Fruit fly (Drosophila melanogaster) whole organism, wandering third instar larva: ENCODE results near the gene Cdc6.

ENCODE experiments used
- Abd-B ChIP-seq: fragments of >200 bp; optimal IDR thresholded peaks from 2 replicates; lab custom pipeline; 2017; ENCODE audit warnings: missing biosample characterization, missing genetic modification characterization
- CG32264 ChIP-seq: fragments of 200-800 bp; sonication (Bioruptor generic); optimal IDR thresholded peaks from 2 replicates; lab custom pipeline; 2016; ENCODE audit warnings: missing biosample characterization, missing genetic modification characterization
- CG9705 ChIP-seq: fragments of 200-800 bp; sonication (Bioruptor generic); optimal IDR thresholded peaks from 2 replicates; lab custom pipeline; 2018; ENCODE audit warnings: missing biosample characterization, mild to moderate bottlenecking, missing genetic modification characterization
- Dfd ChIP-seq: fragments of >200 bp; optimal IDR thresholded peaks from 2 replicates; lab custom pipeline; 2017; ENCODE audit warnings: missing biosample characterization, missing genetic modification characterization
- Dif ChIP-seq: fragments of 200-275, 200-300 bp; sonication (Bioruptor generic); optimal IDR thresholded peaks from 2 replicates; lab custom pipeline; 2018; ENCODE audit warnings: missing biosample characterization, missing genetic modification characterization; ENCODE audit not compliant: partially characterized antibody
- GATAd ChIP-seq: sonication (Bioruptor generic); optimal IDR thresholded peaks from 2 replicates; lab custom pipeline; 2016; ENCODE audit warnings: missing biosample characterization, missing genetic modification characterization
- HLH106 ChIP-seq: fragments of 200-800 bp; optimal IDR thresholded peaks from 3 replicates; lab custom pipeline; 2019; ENCODE audit warnings: missing biosample characterization, mild to moderate bottlenecking, missing genetic modification characterization, moderate library complexity
- Hnf4 ChIP-seq: fragments of 200-800 bp; sonication (Bioruptor generic); optimal IDR thresholded peaks from 2 replicates; lab custom pipeline; 2016; ENCODE audit warnings: missing biosample characterization, mild to moderate bottlenecking, missing genetic modification characterization
- Hr78 ChIP-seq: fragments of >200 bp; optimal IDR thresholded peaks from 2 replicates; lab custom pipeline; 2017; ENCODE audit warnings: missing biosample characterization, missing genetic modification characterization
- Jra ChIP-seq: sonication (Bioruptor generic); optimal IDR thresholded peaks from 2 replicates; lab custom pipeline; 2016; ENCODE audit warnings: missing biosample characterization, missing genetic modification characterization
- Myc ChIP-seq: fragments of >200 bp; optimal IDR thresholded peaks from 2 replicates; lab custom pipeline; 2017
- OdsH ChIP-seq: fragments of 200-800 bp; sonication (Bioruptor generic); optimal IDR thresholded peaks from 2 replicates; lab custom pipeline; 2016; ENCODE audit warnings: missing biosample characterization, mild to moderate bottlenecking, missing genetic modification characterization
- Rel ChIP-seq, 2 experiments: fragments of 200-800 bp; sonication (Bioruptor generic) in 1 of 2; optimal IDR thresholded peaks; 2 replicates in 1 of 2; 3 replicates in 1 of 2; lab custom pipeline; 2016 to 2019; ENCODE audit warnings: mild to moderate bottlenecking in 2 of 2, missing biosample characterization in 2 of 2, missing genetic modification characterization in 2 of 2, moderate library complexity in 1 of 2
- Sp1 ChIP-seq: fragments of 200-800 bp; sonication (Bioruptor generic); optimal IDR thresholded peaks from 3 replicates; lab custom pipeline; 2019; ENCODE audit warnings: missing biosample characterization, mild to moderate bottlenecking, missing genetic modification characterization, moderate library complexity
- Vsx2 ChIP-seq: fragments of 200-300, 225-300 bp; sonication (Bioruptor generic); optimal IDR thresholded peaks from 2 replicates; lab custom pipeline; 2018; ENCODE audit warnings: missing biosample characterization, missing genetic modification characterization; ENCODE audit not compliant: partially characterized antibody
- br ChIP-seq: fragments of 200-800 bp; sonication (Bioruptor generic); optimal IDR thresholded peaks from 2 replicates; lab custom pipeline; 2016; ENCODE audit warnings: missing biosample characterization, missing genetic modification characterization
- brk ChIP-seq: fragments of 200-800 bp; sonication (Bioruptor generic); optimal IDR thresholded peaks from 2 replicates; lab custom pipeline; 2016; ENCODE audit warnings: missing biosample characterization, mild to moderate bottlenecking, missing genetic modification characterization
- dl ChIP-seq, 2 experiments: fragments of 175-275, 200-275 bp in 1 of 2; fragments of 200-275 bp in 1 of 2; sonication (Bioruptor generic); optimal IDR thresholded peaks; lab custom pipeline; 2018; ENCODE audit warnings: mild to moderate bottlenecking in 2 of 2, missing biosample characterization in 2 of 2, missing genetic modification characterization in 2 of 2, moderate library complexity in 2 of 2; ENCODE audit not compliant: partially characterized antibody in 2 of 2, insufficient read depth in 1 of 2
- dsf ChIP-seq: sonication (Bioruptor generic); optimal IDR thresholded peaks from 2 replicates; lab custom pipeline; 2016; ENCODE audit warnings: missing biosample characterization, missing genetic modification characterization, borderline replicate concordance
- foxo ChIP-seq, 2 experiments: fragments of 200-800 bp; sonication (Bioruptor generic); optimal IDR thresholded peaks; 2 replicates in 1 of 2; 3 replicates in 1 of 2; lab custom pipeline; 2016 to 2017; ENCODE audit warnings: missing biosample characterization in 2 of 2, missing genetic modification characterization in 2 of 2
- fru ChIP-seq: fragments of 200-800 bp; sonication (Bioruptor generic); optimal IDR thresholded peaks from 3 replicates; lab custom pipeline; 2016; ENCODE audit warnings: missing biosample characterization, mild to moderate bottlenecking, missing genetic modification characterization
- h ChIP-seq: fragments of 200-800 bp; sonication (Bioruptor generic); optimal IDR thresholded peaks from 3 replicates; lab custom pipeline; 2016; ENCODE audit warnings: missing biosample characterization, mild to moderate bottlenecking, missing genetic modification characterization
- jim ChIP-seq: fragments of 175-275, 200-325 bp; sonication (Bioruptor generic); optimal IDR thresholded peaks from 2 replicates; lab custom pipeline; 2016; ENCODE audit warnings: missing biosample characterization, mild to moderate bottlenecking, missing genetic modification characterization
- lola ChIP-seq: fragments of >200 bp; optimal IDR thresholded peaks from 2 replicates; lab custom pipeline; 2017; ENCODE audit warnings: missing biosample characterization, missing genetic modification characterization
- psq ChIP-seq: fragments of 200-800 bp; sonication (Bioruptor generic); optimal IDR thresholded peaks from 3 replicates; lab custom pipeline; 2017; ENCODE audit warnings: missing biosample characterization, mild to moderate bottlenecking, missing genetic modification characterization, moderate library complexity
- rgr ChIP-seq: fragments of 200-800 bp; sonication (Bioruptor generic); optimal IDR thresholded peaks from 3 replicates; lab custom pipeline; 2016; ENCODE audit warnings: missing biosample characterization, mild to moderate bottlenecking, missing genetic modification characterization
- sv ChIP-seq: fragments of 200-800 bp; sonication (Bioruptor generic); optimal IDR thresholded peaks from 3 replicates; lab custom pipeline; 2016; ENCODE audit warnings: missing biosample characterization, missing genetic modification characterization
- usp ChIP-seq: fragments of >200 bp; optimal IDR thresholded peaks from 2 replicates; lab custom pipeline; 2017; ENCODE audit warnings: missing biosample characterization, missing genetic modification characterization

The Cdc6 gene

DNA sequence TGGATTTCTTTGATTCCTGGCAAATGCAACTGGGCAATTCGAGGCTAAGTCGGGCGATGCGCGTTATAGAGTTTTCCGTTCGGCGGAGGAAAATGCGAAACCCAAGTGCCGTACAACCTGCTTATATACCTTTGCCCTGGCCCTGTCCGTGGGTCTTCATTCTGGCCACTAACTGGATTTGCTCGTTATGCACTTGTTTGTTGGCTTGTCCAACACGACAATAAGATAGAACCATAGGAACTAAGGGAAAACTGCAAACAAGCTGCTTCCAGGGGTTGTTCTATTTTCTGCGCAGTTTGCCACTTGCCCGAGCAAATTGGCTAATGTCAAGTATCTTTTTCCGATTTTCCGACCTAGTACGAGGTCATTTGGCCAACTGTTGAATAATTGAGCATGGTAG lies 15.0 kb upstream of the Cdc6 start, which contains the start of gene Arr2:
Gene Arr2 (minus strand): TSS at position 101 of the 400 bp plus-strand sequence.
- no peak for TF ChIP-seq Sp1 (GFP tag; lab: Kevin White, UChicago)
- no peak for TF ChIP-seq usp (GFP tag; lab: Kevin White, UChicago)
- TF ChIP-seq Hnf4 (GFP tag; lab: Kevin White, UChicago): no peak
- TF ChIP-seq CG32264 (GFP tag; lab: Kevin White, UChicago): no peak
- TF ChIP-seq CG9705 (GFP tag; lab: Kevin White, UChicago): no peak
- TF ChIP-seq Dfd: no peak
- no peak for TF ChIP-seq Hr78 (GFP tag; lab: Kevin White, UChicago)
- TF ChIP-seq dl (GFP tag; optimal IDR thresholded peaks at IDR 0.05; lab: Kevin White, UChicago; ENCODE audit: insufficient read depth in 1 of 2, partially characterized antibody in 2 of 2): no peak
- TF ChIP-seq psq: no peak
- TF ChIP-seq OdsH: no peak
- TF ChIP-seq Myc (lab: Kevin White, UChicago): no peak
- no peak for TF ChIP-seq fru
- TF ChIP-seq sv (GFP tag; lab: Kevin White, UChicago): no peak

- TF ChIP-seq GATAd (GFP tag; lab: Kevin White, UChicago): no peak
- TF ChIP-seq h (GFP tag; lab: Kevin White, UChicago): no peak
- no peak for TF ChIP-seq Hr78 (GFP tag; lab: Kevin White, UChicago)
- TF ChIP-seq foxo (GFP tag; optimal IDR thresholded peaks at IDR 0.05; lab: Kevin White, UChicago): no peak
Measured at dm6 chr3L:8646821-8647220, 13.0 kb upstream of the Cdc6 start, which contains the start of the genes CG13305 and Pex7. TSS of gene CG13305 (minus strand) at chr3L:8646822. TSS of gene Pex7 (plus strand) at chr3L:8647145.

dm6 chr3L:8643810-8644552 lies 10.1 kb upstream of the Cdc6 start:
- TF ChIP-seq Vsx2 (GFP tag; lab: Kevin White, UChicago): peak; percentile 82
- no peak for TF ChIP-seq lola (GFP tag; lab: Kevin White, UChicago)
- peak; percentile 72 for TF ChIP-seq Dif
- TF ChIP-seq Sp1 (GFP tag; lab: Kevin White, UChicago): no peak
- TF ChIP-seq dl (GFP tag; optimal IDR thresholded peaks at IDR 0.05; lab: Kevin White, UChicago; ENCODE audit: insufficient read depth in 1 of 2, partially characterized antibody in 2 of 2): peak in 1 of 2 experiments; percentile 20

- TF ChIP-seq GATAd (GFP tag; lab: Kevin White, UChicago) (no peak), psq (no peak), HLH106 (peak; percentile 15), CG32264 (GFP tag; lab: Kevin White, UChicago) (no peak), Dfd (no peak), rgr (GFP tag; lab: Kevin White, UChicago) (no peak), brk (GFP tag; lab: Kevin White, UChicago) (no peak), OdsH (no peak), foxo (GFP tag; optimal IDR thresholded peaks at IDR 0.05; lab: Kevin White, UChicago) (peak in 1 of 2 experiments; percentile 12), usp (GFP tag; lab: Kevin White, UChicago) (no peak), Rel (GFP tag; optimal IDR thresholded peaks at IDR 0.05; lab: Kevin White, UChicago) (no peak), Rel (tag; optimal IDR thresholded peaks at IDR 0.05; lab: Kevin White, UChicago) (no peak), lola (GFP tag; lab: Kevin White, UChicago) (no peak), dsf (GFP tag; lab: Kevin White, UChicago) (no peak), Jra (GFP tag; lab: Kevin White, UChicago) (no peak)
- TF ChIP-seq, all 38 proteins: peak for 2
Measured at dm6 chr3L:8641049-8641448, 7.2 kb upstream of the Cdc6 start.

dm6 chr3L:8640139-8640538 lies 6.3 kb upstream of the Cdc6 start, which contains the start of gene Cpr66D:
TSS of gene Cpr66D (plus strand) at chr3L:8640439.
- TF ChIP-seq Vsx2 (GFP tag; lab: Kevin White, UChicago) (no peak), HLH106 (no peak), Abd-B (GFP tag; lab: Kevin White, UChicago) (no peak), GATAd (GFP tag; lab: Kevin White, UChicago) (no peak), fru (no peak), brk (GFP tag; lab: Kevin White, UChicago) (no peak), rgr (GFP tag; lab: Kevin White, UChicago) (peak; percentile 36), jim (GFP tag; lab: Kevin White, UChicago) (no peak), br (GFP tag; lab: Kevin White, UChicago) (no peak)
